Worm (Caenorhabditis elegans) whole organism, mixed stage, embryonic: Measurements from ENCODE around the gene T14B4.3.

Experiments used
- ceh-43 ChIP-seq: fragments of 200-800 bp; sonication (Bioruptor generic); optimal IDR thresholded peaks from 2 replicates; lab custom pipeline; 2018; ENCODE audit warnings: mild to moderate bottlenecking, missing genetic modification characterization, moderate library complexity, missing compliant biosample characterization
- drap-1 ChIP-seq: fragments of 200-800 bp; sonication (Bioruptor generic); optimal IDR thresholded peaks from 3 replicates; lab custom pipeline; 2018; ENCODE audit warnings: mild to moderate bottlenecking, missing genetic modification characterization, missing compliant biosample characterization
- elt-1 ChIP-seq: sonication (generic microtip); optimal IDR thresholded peaks from 2 replicates; lab custom pipeline; 2017; ENCODE audit warnings: missing genetic modification characterization, mild to moderate bottlenecking, missing compliant biosample characterization, antibody characterized with exemption, moderate library complexity, borderline replicate concordance; ENCODE audit not compliant: insufficient read depth
- elt-3 ChIP-seq: fragments of 150-350 bp; optimal IDR thresholded peaks from 2 replicates; lab custom pipeline; 2014; ENCODE audit warnings: missing biosample characterization, missing genetic modification characterization
- ham-2 ChIP-seq: fragments of 200-800 bp; sonication (Bioruptor generic); optimal IDR thresholded peaks from 2 replicates; lab custom pipeline; 2018; ENCODE audit warnings: mild to moderate bottlenecking, missing genetic modification characterization, missing compliant biosample characterization
- lin-13 ChIP-seq: fragments of 150-350 bp; optimal IDR thresholded peaks from 2 replicates; lab custom pipeline; 2014; ENCODE audit warnings: missing biosample characterization, missing genetic modification characterization
- lsy-2 ChIP-seq: fragments of 150-350 bp; optimal IDR thresholded peaks from 2 replicates; lab custom pipeline; 2014; ENCODE audit warnings: missing biosample characterization, missing genetic modification characterization
- nhr-76 ChIP-seq: sonication (generic microtip); optimal IDR thresholded peaks from 2 replicates; lab custom pipeline; 2017; ENCODE audit warnings: missing biosample characterization, missing genetic modification characterization
- unc-39 ChIP-seq: fragments of 150-350 bp; optimal IDR thresholded peaks from 2 replicates; lab custom pipeline; 2014; ENCODE audit warnings: missing biosample characterization, missing genetic modification characterization
- ztf-11 ChIP-seq: fragments of 150-350 bp; optimal IDR thresholded peaks from 2 replicates; lab custom pipeline; 2014; ENCODE audit warnings: missing biosample characterization, missing genetic modification characterization

- TF ChIP-seq ztf-11 (tag; lab: Kevin White, UChicago) (no peak), drap-1 (GFP tag; lab: Kevin White, UChicago) (no peak), ham-2 (GFP tag; lab: Kevin White, UChicago) (no peak), nhr-76 (tag; lab: Kevin White, UChicago) (no peak), unc-39 (tag; lab: Kevin White, UChicago) (no peak), elt-3 (no peak), lin-13 (tag; lab: Kevin White, UChicago) (no peak), lsy-2 (tag; lab: Kevin White, UChicago) (no peak), elt-1 (tag; lab: Kevin White, UChicago) (no peak), ceh-43 (GFP tag; lab: Kevin White, UChicago) (no peak)
These were observed 5.4 kb upstream of the T14B4.3 start, which contains the start of gene T14B4.8 for ce11 chrII:6729331-6729730.
